3 worm cellular contexts compared by ENCODE assay signal in the genomic region with DNA sequence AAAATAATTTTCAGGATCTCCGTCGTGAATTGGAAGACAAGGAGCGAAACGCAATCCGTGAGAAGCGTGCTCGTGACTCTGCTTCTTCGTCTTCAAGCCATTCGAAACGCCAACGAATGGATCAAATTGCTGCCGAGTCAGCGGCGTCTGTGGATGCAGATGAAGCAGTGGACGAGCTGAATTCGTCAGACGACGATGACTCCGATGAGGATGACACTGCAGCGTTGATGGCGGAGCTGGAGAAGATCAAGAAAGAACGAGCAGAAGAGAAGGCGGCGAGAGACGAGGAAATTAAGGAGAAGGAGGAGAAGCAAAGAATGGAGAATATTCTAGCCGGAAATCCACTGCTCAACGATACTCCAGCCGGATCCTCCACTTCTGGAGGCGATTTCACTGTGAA.
TF ChIP-seq lines count a peak whose summit lies in the region.

No protein-coding gene starts in this region.

TF ChIP-seq in whole organism, L1 larva, 84 proteins besides CTCF, POLR2A, EP300 and RAD21:
- peak; percentile 5 for TF ChIP-seq ceh-8 (GFP tag; optimal IDR thresholded peaks at IDR 0.05; lab: Kevin White, UChicago)
- TF ChIP-seq snu-23 (GFP tag; optimal IDR thresholded peaks at IDR 0.05; lab: Kevin White, UChicago): no peak

TF ChIP-seq in whole organism, L4 larva, 104 proteins besides CTCF, POLR2A, EP300 and RAD21:
- TF ChIP-seq set-16 (GFP tag; IDR thresholded peaks at IDR 0.05; lab: Robert Waterston, UW) (peak; percentile 51), lin-29 (GFP tag; IDR thresholded peaks at IDR 0.05; lab: Robert Waterston, UW) (no peak), ama-1 (optimal IDR thresholded peaks at IDR 0.05; lab: Kevin White, UChicago) (no peak), tag-97 (GFP tag; IDR thresholded peaks at IDR 0.05; lab: Robert Waterston, UW) (no peak)

TF ChIP-seq in whole organism, young adult, 124 proteins besides CTCF, POLR2A, EP300 and RAD21:
- TF ChIP-seq B0336.3 (GFP tag; IDR thresholded peaks at IDR 0.05; lab: Robert Waterston, UW) (no peak), lir-1 (GFP tag; conservative IDR thresholded peaks at IDR 0.05; lab: Robert Waterston, UW) (no peak), rcor-1 (GFP tag; IDR thresholded peaks at IDR 0.05; lab: Robert Waterston, UW) (no peak), zfh-2 (GFP tag; conservative IDR thresholded peaks at IDR 0.05; lab: Robert Waterston, UW) (peak; percentile 79)
